Fruit fly (Drosophila melanogaster): ENCODE data around the gene Srlp.

The Srlp gene

dm6 chr3R:12433764-12434163 lies at the start of gene Srlp, which contains the start of gene Aos1:
Gene Srlp, plus strand, starts transcription at chr3R:12434098.
Gene Aos1, minus strand, starts transcription at chr3R:12433822.
- no peak for TF ChIP-seq wek (GFP tag; optimal IDR thresholded peaks at IDR 0.05)
- TF ChIP-seq Side (GFP tag; optimal IDR thresholded peaks at IDR 0.05) = no peak
- TF ChIP-seq CG4617 (GFP tag; optimal IDR thresholded peaks at IDR 0.05; ENCODE audit: borderline replicate concordance) = peak; percentile 72
- TF ChIP-seq CG4404 (GFP tag; IDR thresholded peaks at IDR 0.05) = no peak
- TF ChIP-seq CG2712 (tag; optimal IDR thresholded peaks at IDR 0.05) = peak; percentile 76
- TF ChIP-seq CG31224 (GFP tag; IDR thresholded peaks at IDR 0.05) = no peak
- peak; percentile 58 for TF ChIP-seq sd (tag; optimal IDR thresholded peaks at IDR 0.05)
- peak; percentile 83 for TF ChIP-seq CoRest (tag; optimal IDR thresholded peaks at IDR 0.05)
- peak; percentile 39 for TF ChIP-seq Lhr (GFP tag; optimal IDR thresholded peaks at IDR 0.05)
- no peak for TF ChIP-seq NC2β (GFP tag; optimal IDR thresholded peaks at IDR 0.05)
- peak; percentile 44 for TF ChIP-seq CG8388 (GFP tag; optimal IDR thresholded peaks at IDR 0.05)
- peak; percentile 20 for TF ChIP-seq CG18764 (GFP tag; optimal IDR thresholded peaks at IDR 0.05)
- peak in 1 of 2 experiments; percentile 23 for TF ChIP-seq insv (GFP tag; optimal IDR thresholded peaks at IDR 0.05)
- TF ChIP-seq az2 (GFP tag; optimal IDR thresholded peaks at IDR 0.05) = peak; percentile 46
- TF ChIP-seq Oli (tag; optimal IDR thresholded peaks at IDR 0.05) = no peak
- TF ChIP-seq ATbp (GFP tag; optimal IDR thresholded peaks at IDR 0.05) = no peak
- no peak for TF ChIP-seq hth (optimal IDR thresholded peaks at IDR 0.05)
- TF ChIP-seq Med (GFP tag) = peak; percentile 52
- peak; percentile 70 for TF ChIP-seq CG10267 (tag; optimal IDR thresholded peaks at IDR 0.05)
- TF ChIP-seq Hr3 (GFP tag; optimal IDR thresholded peaks at IDR 0.05) = peak; percentile 66
- no peak for TF ChIP-seq CG11085 (GFP tag; IDR thresholded peaks at IDR 0.05)
- peak; percentile 69 for TF ChIP-seq CG9817 (tag; optimal IDR thresholded peaks at IDR 0.05)
- TF ChIP-seq Tbp (GFP tag; optimal IDR thresholded peaks at IDR 0.05) = no peak
- no peak for TF ChIP-seq BtbVII (GFP tag; optimal IDR thresholded peaks at IDR 0.05)
- no peak for TF ChIP-seq luna (GFP tag; optimal IDR thresholded peaks at IDR 0.05)
- no peak for TF ChIP-seq ems (GFP tag; optimal IDR thresholded peaks at IDR 0.05)
- TF ChIP-seq CG12104 (GFP tag; optimal IDR thresholded peaks at IDR 0.05) = peak; percentile 30
- TF ChIP-seq CG8924 (tag; optimal IDR thresholded peaks at IDR 0.05) = peak; percentile 75
- TF ChIP-seq fd96Cb (tag; optimal IDR thresholded peaks at IDR 0.05) = peak; percentile 23
- no peak for TF ChIP-seq CG1792 (GFP tag; optimal IDR thresholded peaks at IDR 0.05)
- no peak for TF ChIP-seq ara (GFP tag; IDR thresholded peaks at IDR 0.05)
- TF ChIP-seq CG11247 (GFP tag; IDR thresholded peaks at IDR 0.05) = no peak
- TF ChIP-seq CG12236 (GFP tag; optimal IDR thresholded peaks at IDR 0.05) = no peak
- peak; percentile 99 for TF ChIP-seq trem (tag; optimal IDR thresholded peaks at IDR 0.05)
- peak; percentile 46 for TF ChIP-seq Ptx1 (GFP tag; IDR thresholded peaks at IDR 0.05)
- TF ChIP-seq CG13624 (GFP tag; optimal IDR thresholded peaks at IDR 0.05) = no peak
- TF ChIP-seq D19A (tag; optimal IDR thresholded peaks at IDR 0.05) = peak; percentile 52
- TF ChIP-seq nmo (GFP tag; optimal IDR thresholded peaks at IDR 0.05) = peak; percentile 77
- TF ChIP-seq lmd (GFP tag; IDR thresholded peaks at IDR 0.05) = peak; percentile 37; the same call in 1 of the 2 replicates
- TF ChIP-seq CG17612 (GFP tag; IDR thresholded peaks at IDR 0.05) = no peak
- no peak; the same call in 1 of the 2 replicates for TF ChIP-seq CG31441 (GFP tag; IDR thresholded peaks at IDR 0.05)
- peak in 1 of 3 experiments; percentile 56 for TF ChIP-seq lola (GFP tag; optimal IDR thresholded peaks at IDR 0.05)
- TF ChIP-seq CG12391 (tag; optimal IDR thresholded peaks at IDR 0.05) = peak; percentile 81
- TF ChIP-seq Elba2 (GFP tag; optimal IDR thresholded peaks at IDR 0.05) = peak; percentile 37
- TF ChIP-seq Sry-β (GFP tag; optimal IDR thresholded peaks at IDR 0.05) = peak; percentile 98
- TF ChIP-seq Mad (GFP tag; optimal IDR thresholded peaks at IDR 0.05) = no peak
- peak; percentile 58 for TF ChIP-seq CG15514 (GFP tag; optimal IDR thresholded peaks at IDR 0.05)
- TF ChIP-seq fd64A (GFP tag; optimal IDR thresholded peaks at IDR 0.05) = no peak
- no peak for TF ChIP-seq Lpt (GFP tag; optimal IDR thresholded peaks at IDR 0.05)
- TF ChIP-seq HHEX (GFP tag; optimal IDR thresholded peaks at IDR 0.05) = peak; percentile 17
- no peak for TF ChIP-seq CG7372 (GFP tag; IDR thresholded peaks at IDR 0.05)
